Worm (Caenorhabditis elegans) whole organism, L4 larva: Measurements from ENCODE around the gene Y46G5A.7.

Experiments
- D1046.2 ChIP-seq: fragments of 200-800 bp; sonication (Bioruptor generic); IDR thresholded peaks from 2 replicates; pipeline ENCODE4 v1.3.6; 2022; ENCODE audit warnings: missing genetic modification characterization, missing compliant biosample characterization
- F10B5.3 ChIP-seq: sonication (generic microtip); optimal IDR thresholded peaks from 2 replicates; lab custom pipeline; 2016; ENCODE audit warnings: mild to moderate bottlenecking, missing genetic modification characterization, missing compliant biosample characterization
- F37D6.2 ChIP-seq: sonication (generic microtip); optimal IDR thresholded peaks from 2 replicates; lab custom pipeline; 2016; ENCODE audit warnings: mild to moderate bottlenecking, missing genetic modification characterization, missing compliant biosample characterization
- R02D3.7 ChIP-seq: fragments of 150-350 bp; sonication (generic microtip); optimal IDR thresholded peaks from 3 replicates; lab custom pipeline; 2014; ENCODE audit warnings: missing biosample characterization, missing genetic modification characterization
- T20F7.1 ChIP-seq: fragments of 200-800 bp; sonication (Bioruptor generic); optimal IDR thresholded peaks from 2 replicates; lab custom pipeline; 2018; ENCODE audit warnings: mild to moderate bottlenecking, missing genetic modification characterization, missing compliant biosample characterization
- T26A8.4 ChIP-seq: fragments of 200-800 bp; sonication (Bioruptor generic); IDR thresholded peaks from 2 replicates; pipeline ENCODE4 v1.3.6; 2022; ENCODE audit warnings: missing genetic modification characterization, missing compliant biosample characterization
- Y48G9A.11 ChIP-seq: fragments of 200-800 bp; sonication (Bioruptor generic); IDR thresholded peaks from 2 replicates; pipeline ENCODE4 v1.3.6; 2022; ENCODE audit warnings: missing genetic modification reagents, missing genetic modification characterization, missing compliant biosample characterization
- ama-1 ChIP-seq: fragments of 150-350 bp; optimal IDR thresholded peaks from 2 replicates; lab custom pipeline; 2014; ENCODE audit warnings: inconsistent platforms, mixed read lengths
- ceh-28 ChIP-seq: fragments of 150-350 bp; optimal IDR thresholded peaks from 2 replicates; lab custom pipeline; 2014; ENCODE audit warnings: missing biosample characterization, missing genetic modification reagents, missing genetic modification characterization
- ces-1 ChIP-seq: fragments of 150-350 bp; sonication (generic microtip); optimal IDR thresholded peaks from 4 replicates; lab custom pipeline; 2014; ENCODE audit warnings: missing biosample characterization, missing genetic modification reagents, missing genetic modification characterization
- ctbp-1 ChIP-seq: fragments of 200-800 bp; sonication (Bioruptor generic); IDR thresholded peaks from 2 replicates; pipeline ENCODE4 v1.3.6; 2022; ENCODE audit warnings: missing genetic modification reagents, missing genetic modification characterization, missing compliant biosample characterization
- daf-16 ChIP-seq, 3 experiments: sonication (generic microtip); optimal IDR thresholded peaks; 2 replicates each; lab custom pipeline; 2016 to 2017; ENCODE audit warnings: missing genetic modification characterization in 3 of 3, missing genetic modification reagents in 3 of 3, mild to moderate bottlenecking in 2 of 3, missing compliant biosample characterization in 2 of 3, missing biosample characterization in 1 of 3, moderate library complexity in 1 of 3
- dmd-9 ChIP-seq: fragments of 200-800 bp; sonication (Bioruptor generic); IDR thresholded peaks from 2 replicates; pipeline ENCODE4 v1.3.6; 2022; ENCODE audit warnings: missing genetic modification reagents, missing genetic modification characterization, missing compliant biosample characterization
- dpl-1 ChIP-seq: fragments of 150-350 bp; optimal IDR thresholded peaks from 2 replicates; lab custom pipeline; 2014; ENCODE audit warnings: missing biosample characterization, missing genetic modification reagents, missing genetic modification characterization
- dve-1 ChIP-seq: sonication (generic microtip); optimal IDR thresholded peaks from 2 replicates; lab custom pipeline; 2017; ENCODE audit warnings: antibody characterized with exemption, mild to moderate bottlenecking, missing genetic modification characterization, missing compliant biosample characterization; ENCODE audit not compliant: insufficient read depth
- fos-1 ChIP-seq: fragments of 150-350 bp; optimal IDR thresholded peaks from 2 replicates; lab custom pipeline; 2014; ENCODE audit warnings: missing biosample characterization, missing genetic modification characterization
- hlh-30 ChIP-seq: sonication (generic microtip); optimal IDR thresholded peaks from 2 replicates; lab custom pipeline; 2017; ENCODE audit warnings: antibody characterized with exemption, mild to moderate bottlenecking, missing genetic modification characterization, missing compliant biosample characterization; ENCODE audit not compliant: insufficient read depth
- lin-15B ChIP-seq: fragments of 150-350 bp; sonication (generic microtip); optimal IDR thresholded peaks from 3 replicates; lab custom pipeline; 2014; ENCODE audit warnings: missing biosample characterization, missing genetic modification characterization
- lin-38 ChIP-seq: fragments of 200-800 bp; sonication (Bioruptor generic); IDR thresholded peaks from 2 replicates; pipeline ENCODE4 v1.3.6; 2022; ENCODE audit warnings: missing genetic modification reagents, missing genetic modification characterization, missing compliant biosample characterization
- lir-3 ChIP-seq: sonication (generic microtip); optimal IDR thresholded peaks from 2 replicates; lab custom pipeline; 2016; ENCODE audit warnings: mild to moderate bottlenecking, missing genetic modification characterization, missing compliant biosample characterization
- lsy-2 ChIP-seq, 2 experiments: fragments of 150-350 bp in 1 of 2; sonication (generic microtip) in 1 of 2; optimal IDR thresholded peaks; 2 replicates each; lab custom pipeline; 2014 to 2017; ENCODE audit warnings: missing biosample characterization in 2 of 2, missing genetic modification characterization in 2 of 2
- nhr-102 ChIP-seq: sonication (generic microtip); optimal IDR thresholded peaks from 2 replicates; lab custom pipeline; 2016; ENCODE audit warnings: mild to moderate bottlenecking, missing genetic modification characterization, moderate library complexity, missing compliant biosample characterization
- nhr-111 ChIP-seq: fragments of 200-800 bp; sonication (Bioruptor generic); optimal IDR thresholded peaks from 2 replicates; lab custom pipeline; 2018; ENCODE audit warnings: mild to moderate bottlenecking, missing genetic modification characterization, missing compliant biosample characterization
- nhr-41 ChIP-seq: fragments of 200-800 bp; sonication (Bioruptor generic); IDR thresholded peaks from 2 replicates; pipeline ENCODE4 v1.3.6; 2022; ENCODE audit warnings: missing genetic modification reagents, missing genetic modification characterization, missing compliant biosample characterization
- nhr-42 ChIP-seq: fragments of 200-800 bp; sonication (Bioruptor generic); IDR thresholded peaks from 2 replicates; pipeline ENCODE4 v1.3.6; 2022; ENCODE audit warnings: missing genetic modification characterization, missing compliant biosample characterization
- nhr-48 ChIP-seq: sonication (generic microtip); optimal IDR thresholded peaks from 2 replicates; lab custom pipeline; 2016; ENCODE audit warnings: mild to moderate bottlenecking, missing genetic modification characterization, missing compliant biosample characterization
- nhr-6 ChIP-seq: fragments of 150-350 bp; optimal IDR thresholded peaks from 2 replicates; lab custom pipeline; 2014; ENCODE audit warnings: missing biosample characterization, missing genetic modification characterization
- pha-4 ChIP-seq, 2 experiments: fragments of 150-350 bp in 1 of 2; fragments of 200-800 bp in 1 of 2; sonication (Bioruptor generic) in 1 of 2; IDR thresholded peaks in 1 of 2; optimal IDR thresholded peaks in 1 of 2; 2 replicates each; pipeline versions ENCODE4 v1.3.6 to Lab custom; 2014 to 2022; ENCODE audit warnings: missing genetic modification characterization in 2 of 2, missing genetic modification reagents in 2 of 2, missing biosample characterization in 1 of 2, missing compliant biosample characterization in 1 of 2
- sdz-12 ChIP-seq: fragments of 200-800 bp; sonication (Bioruptor generic); optimal IDR thresholded peaks from 2 replicates; lab custom pipeline; 2018; ENCODE audit warnings: mild to moderate bottlenecking, missing genetic modification characterization, missing compliant biosample characterization
- set-16 ChIP-seq: fragments of 200-800 bp; sonication (Bioruptor generic); IDR thresholded peaks from 2 replicates; pipeline ENCODE4 v1.3.6; 2022; ENCODE audit warnings: missing genetic modification reagents, missing genetic modification characterization, missing compliant biosample characterization
- snpc-1.2 ChIP-seq: fragments of 200-800 bp; sonication (Bioruptor generic); IDR thresholded peaks from 2 replicates; pipeline ENCODE4 v1.3.6; 2022; ENCODE audit warnings: missing genetic modification reagents, missing genetic modification characterization, missing compliant biosample characterization
- unc-39 ChIP-seq: sonication (generic microtip); optimal IDR thresholded peaks from 2 replicates; lab custom pipeline; 2017; ENCODE audit warnings: missing biosample characterization, missing genetic modification characterization
- unc-62 ChIP-seq, 3 experiments: fragments of 150-350 bp in 1 of 3; sonication (generic microtip); optimal IDR thresholded peaks in 2 of 3; peaks in 1 of 3; 1 replicate in 1 of 3; 2 replicates in 2 of 3; lab custom pipeline; 2014 to 2017; ENCODE audit warnings: missing biosample characterization in 3 of 3, missing genetic modification characterization in 3 of 3, missing genetic modification reagents in 3 of 3, missing genotype in 1 of 3
- vab-7 ChIP-seq: fragments of 200-800 bp; sonication (Bioruptor generic); IDR thresholded peaks from 2 replicates; pipeline ENCODE4 v1.3.6; 2022; ENCODE audit warnings: missing genetic modification reagents, missing genetic modification characterization, missing compliant biosample characterization

Gene Y46G5A.7

DNA sequence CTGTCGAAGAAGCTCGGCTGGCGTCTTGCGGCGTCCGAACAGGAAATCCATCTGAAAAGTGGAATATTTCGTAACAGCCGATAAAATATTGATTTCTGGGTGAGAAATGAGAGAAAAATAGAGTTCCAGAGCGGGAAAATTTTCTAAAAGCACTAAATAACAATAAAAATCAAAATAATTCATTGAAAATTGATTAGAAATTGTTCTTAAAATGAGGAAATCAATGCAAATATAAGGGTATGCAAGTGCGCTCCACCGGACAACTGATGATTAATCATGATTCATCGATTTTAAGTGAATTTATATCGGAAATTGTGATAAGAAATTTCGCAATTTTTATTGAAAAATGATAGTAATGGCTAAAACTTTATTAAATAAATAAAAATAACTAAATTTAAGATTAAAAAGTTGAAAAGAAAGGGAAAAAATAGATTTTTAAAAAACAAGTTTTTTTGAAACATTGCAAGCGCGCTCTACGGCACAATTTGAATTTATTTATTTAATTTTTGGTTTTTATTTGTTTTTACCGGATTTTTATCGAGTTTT is 12.1 kb upstream of the Y46G5A.7 start, which contains the start of the genes vps-2 and tiar-2 (continued):
- TF ChIP-seq unc-62 (GFP tag; optimal IDR thresholded peaks at IDR 0.05 in 1 of 2; lab: Kevin White, UChicago) (peak in 1 of 2 experiments; percentile 64), unc-62 (tag; optimal IDR thresholded peaks at IDR 0.05; lab: Kevin White, UChicago) (no peak), fos-1 (peak; percentile 75), ces-1 (peak; percentile 71), Y48G9A.11 (GFP tag; lab: Robert Waterston, UW) (no peak), hlh-30 (peak; percentile 59), dpl-1 (GFP tag; lab: Kevin White, UChicago) (peak; percentile 72), lir-3 (tag; lab: Kevin White, UChicago) (no peak), lsy-2 (tag; optimal IDR thresholded peaks at IDR 0.05; lab: Kevin White, UChicago) (peak in 1 of 2 experiments; percentile 77)
- TF ChIP-seq, all 104 proteins: peak for 21

DNA sequence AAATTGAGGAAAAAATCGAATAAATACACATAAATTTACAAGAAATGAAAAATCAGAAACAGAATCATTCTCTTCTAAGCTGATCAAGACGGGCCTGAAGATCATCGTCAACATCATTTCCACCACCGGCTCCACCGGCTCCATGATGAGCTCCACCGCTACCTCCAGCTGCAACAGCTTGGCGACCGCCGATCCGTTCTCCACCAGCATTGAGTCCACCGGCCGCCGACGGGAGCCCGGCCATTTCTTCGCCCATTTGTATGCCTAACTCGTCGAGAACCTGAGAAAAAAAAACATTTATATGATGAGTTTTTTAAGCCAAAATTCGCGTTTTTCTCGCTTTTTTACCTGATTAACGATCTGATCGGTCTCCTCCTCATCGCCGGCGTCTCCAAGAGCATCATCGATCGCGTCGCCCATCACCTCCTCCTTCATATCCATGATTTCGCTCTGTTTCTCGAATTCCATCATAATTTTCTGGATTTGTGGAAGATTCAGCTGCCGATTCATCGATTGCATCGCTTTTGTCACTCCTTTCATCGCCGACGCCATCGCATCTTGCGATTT is 11.2 kb upstream of the Y46G5A.7 start:
- TF ChIP-seq set-16 (GFP tag; lab: Robert Waterston, UW) (peak; percentile 86), nhr-6 (tag; lab: Kevin White, UChicago) (no peak)

- TF ChIP-seq ctbp-1: no peak
- 0 out of 2 replicates have a peak, but pooled peaks have one; percentile 41 for TF ChIP-seq nhr-42 (GFP tag; lab: Robert Waterston, UW)
- peak; percentile 42 for TF ChIP-seq F10B5.3 (tag; lab: Kevin White, UChicago)
- TF ChIP-seq dmd-9 (GFP tag; lab: Robert Waterston, UW): no peak
- peak; percentile 87 for TF ChIP-seq ceh-28 (tag; lab: Kevin White, UChicago)
- 0 out of 2 replicates have a peak, but pooled peaks have one; percentile 26 for TF ChIP-seq pha-4 (GFP tag; IDR thresholded peaks at IDR 0.05; lab: Robert Waterston, UW)
- no peak for TF ChIP-seq pha-4 (tag; optimal IDR thresholded peaks at IDR 0.05; lab: Kevin White, UChicago)
- TF ChIP-seq vab-7 (GFP tag; lab: Robert Waterston, UW): no peak
- TF ChIP-seq nhr-111 (GFP tag; lab: Kevin White, UChicago): no peak
- TF ChIP-seq lir-3 (tag; lab: Kevin White, UChicago): no peak
- TF ChIP-seq F37D6.2 (tag; lab: Kevin White, UChicago): no peak
- no peak for TF ChIP-seq nhr-48 (tag; lab: Kevin White, UChicago)
- peak; percentile 40 for TF ChIP-seq nhr-102
- TF ChIP-seq ama-1 (lab: Kevin White, UChicago): no peak
- TF ChIP-seq daf-16 (GFP tag; optimal IDR thresholded peaks at IDR 0.05; lab: Kevin White, UChicago): no peak
- TF ChIP-seq daf-16 (tag; optimal IDR thresholded peaks at IDR 0.05; lab: Kevin White, UChicago): peak; percentile 22
- TF ChIP-seq T26A8.4 (GFP tag; lab: Robert Waterston, UW): no peak
- no peak for TF ChIP-seq D1046.2
- TF ChIP-seq dpl-1 (GFP tag; lab: Kevin White, UChicago): no peak
- peak; percentile 71 for TF ChIP-seq lin-38
- TF ChIP-seq sdz-12 (GFP tag; lab: Kevin White, UChicago): no peak
- 0 out of 2 replicates have a peak, but pooled peaks have one; percentile 26 for TF ChIP-seq snpc-1.2 (GFP tag; lab: Robert Waterston, UW)
- no peak for TF ChIP-seq T20F7.1 (GFP tag; lab: Kevin White, UChicago)
- no peak for TF ChIP-seq unc-39 (tag; lab: Kevin White, UChicago)
- TF ChIP-seq lin-15B (tag; lab: Kevin White, UChicago): no peak
- TF ChIP-seq dve-1: no peak
- TF ChIP-seq nhr-41 (GFP tag; lab: Robert Waterston, UW): no peak
- TF ChIP-seq R02D3.7 (tag; lab: Kevin White, UChicago): no peak
Observed at ce11 chrII:12766443-12767188, 10.5 kb upstream of the Y46G5A.7 start.
